Worm (Caenorhabditis elegans): ENCODE results near the gene ser-1.

ser-1 gene

ce11 chrX:16612293-16612946 is 32.9 kb downstream of the ser-1 start (continued):
- peak; percentile 87 for TF ChIP-seq lin-1 (GFP tag; IDR thresholded peaks at IDR 0.05)
- TF ChIP-seq Y5F2A.4 (GFP tag; optimal IDR thresholded peaks at IDR 0.05), result peak; percentile 39
- peak; percentile 86 to 87 for TF ChIP-seq lsy-2 (tag; optimal IDR thresholded peaks at IDR 0.05)
- peak; percentile 83 for TF ChIP-seq F10B5.3 (tag; optimal IDR thresholded peaks at IDR 0.05)
- TF ChIP-seq zip-2 (tag; optimal IDR thresholded peaks at IDR 0.05), result peak; percentile 46
- peak; percentile 56 for TF ChIP-seq unc-39 (tag; optimal IDR thresholded peaks at IDR 0.05)
- TF ChIP-seq daf-19 (GFP tag; conservative IDR thresholded peaks at IDR 0.05), result no peak
- peak; percentile 67 for TF ChIP-seq spr-3 (GFP tag; optimal IDR thresholded peaks at IDR 0.05)
- no peak for TF ChIP-seq ceh-44 (GFP tag; IDR thresholded peaks at IDR 0.05)
- TF ChIP-seq skn-1 (tag; optimal IDR thresholded peaks at IDR 0.05), result peak; percentile 65
- no peak for TF ChIP-seq ces-1 (GFP tag; optimal IDR thresholded peaks at IDR 0.05)
- TF ChIP-seq aha-1 (tag), result peak; percentile 100
- peak; percentile 96 for TF ChIP-seq nhr-48 (tag; optimal IDR thresholded peaks at IDR 0.05)
- peak; percentile 58 for TF ChIP-seq zfp-2 (tag; optimal IDR thresholded peaks at IDR 0.05)
- 0 out of 2 replicates have a peak, but pooled peaks have one; percentile 14 for TF ChIP-seq mxl-2 (GFP tag; conservative IDR thresholded peaks at IDR 0.05)
- peak; percentile 90 for TF ChIP-seq nhr-102 (tag; optimal IDR thresholded peaks at IDR 0.05)
- peak; percentile 99 for TF ChIP-seq mep-1 (tag; optimal IDR thresholded peaks at IDR 0.05)
- TF ChIP-seq ama-1 (optimal IDR thresholded peaks at IDR 0.05), result peak; percentile 48
- peak; percentile 79 for TF ChIP-seq nhr-42 (GFP tag; IDR thresholded peaks at IDR 0.05)
- no peak for TF ChIP-seq F26F4.8 (GFP tag; conservative IDR thresholded peaks at IDR 0.05)
- peak; percentile 93 for TF ChIP-seq gei-8 (GFP tag; optimal IDR thresholded peaks at IDR 0.05)
- TF ChIP-seq dpl-1 (GFP tag; optimal IDR thresholded peaks at IDR 0.05), result peak; percentile 62
- peak; percentile 67 for TF ChIP-seq ceh-32 (tag; optimal IDR thresholded peaks at IDR 0.05; ENCODE audit: poor library complexity)
- peak; percentile 76 for TF ChIP-seq pha-4 (GFP tag; IDR thresholded peaks at IDR 0.05)
- peak; percentile 28 for TF ChIP-seq pha-4 (tag; optimal IDR thresholded peaks at IDR 0.05)
- TF ChIP-seq lir-3 (tag; optimal IDR thresholded peaks at IDR 0.05), result peak; percentile 51
- peak; percentile 81 for TF ChIP-seq arid-1 (GFP tag; conservative IDR thresholded peaks at IDR 0.05)
- peak; percentile 92 for TF ChIP-seq mxl-3 (GFP tag; optimal IDR thresholded peaks at IDR 0.05)
- peak; percentile 86 for TF ChIP-seq F37D6.2 (tag; optimal IDR thresholded peaks at IDR 0.05)
- TF ChIP-seq ztf-11 (tag; optimal IDR thresholded peaks at IDR 0.05), result peak; percentile 31
- peak; percentile 95 for TF ChIP-seq nhr-11 (tag; optimal IDR thresholded peaks at IDR 0.05)
- TF ChIP-seq D1046.2 (GFP tag; IDR thresholded peaks at IDR 0.05), result no peak
- TF ChIP-seq ztf-7 (tag; optimal IDR thresholded peaks at IDR 0.05), result peak; percentile 86
- TF ChIP-seq aly-2 (tag; optimal IDR thresholded peaks at IDR 0.05), result no peak
- peak; percentile 88 for TF ChIP-seq lin-13 (GFP tag; optimal IDR thresholded peaks at IDR 0.05)
- TF ChIP-seq F44E2.7 (GFP tag; IDR thresholded peaks at IDR 0.05), result no peak
- peak; percentile 87 for TF ChIP-seq T20F7.1 (GFP tag; optimal IDR thresholded peaks at IDR 0.05)
- TF ChIP-seq nhr-6 (tag; optimal IDR thresholded peaks at IDR 0.05), result peak; percentile 92
- TF ChIP-seq ceh-20 (GFP tag; IDR thresholded peaks at IDR 0.05), result peak; percentile 95
- TF ChIP-seq tra-1 (GFP tag; IDR thresholded peaks at IDR 0.05), result peak; percentile 90
- peak; percentile 80 for TF ChIP-seq php-3 (GFP tag; IDR thresholded peaks at IDR 0.05)
- TF ChIP-seq sdz-12 (GFP tag; optimal IDR thresholded peaks at IDR 0.05), result peak; percentile 75
- TF ChIP-seq daf-12 (tag; optimal IDR thresholded peaks at IDR 0.05), result no peak
- no peak for TF ChIP-seq attf-4 (tag; optimal IDR thresholded peaks at IDR 0.05)
- TF ChIP-seq ZK546.5 (tag; optimal IDR thresholded peaks at IDR 0.05), result peak in 1 of 2 experiments; percentile 34
- TF ChIP-seq nhr-77 (tag; optimal IDR thresholded peaks at IDR 0.05), result peak; percentile 31
- no peak for TF ChIP-seq lin-15B (tag; optimal IDR thresholded peaks at IDR 0.05)
- TF ChIP-seq ceh-62 (tag; optimal IDR thresholded peaks at IDR 0.05), result no peak
- peak; percentile 98 for TF ChIP-seq rbr-2 (tag; optimal IDR thresholded peaks at IDR 0.05)
- TF ChIP-seq tag-97 (GFP tag; IDR thresholded peaks at IDR 0.05), result no peak
- TF ChIP-seq nhr-237 (tag; optimal IDR thresholded peaks at IDR 0.05), result peak; percentile 71
- peak; percentile 39 for TF ChIP-seq cey-2 (tag; optimal IDR thresholded peaks at IDR 0.05; ENCODE audit: borderline replicate concordance, insufficient read depth)

Measured in whole organism, L4 larva.